Worm (Caenorhabditis elegans): Measurements from ENCODE around the gene F36G3.2.

F36G3.2 gene

DNA sequence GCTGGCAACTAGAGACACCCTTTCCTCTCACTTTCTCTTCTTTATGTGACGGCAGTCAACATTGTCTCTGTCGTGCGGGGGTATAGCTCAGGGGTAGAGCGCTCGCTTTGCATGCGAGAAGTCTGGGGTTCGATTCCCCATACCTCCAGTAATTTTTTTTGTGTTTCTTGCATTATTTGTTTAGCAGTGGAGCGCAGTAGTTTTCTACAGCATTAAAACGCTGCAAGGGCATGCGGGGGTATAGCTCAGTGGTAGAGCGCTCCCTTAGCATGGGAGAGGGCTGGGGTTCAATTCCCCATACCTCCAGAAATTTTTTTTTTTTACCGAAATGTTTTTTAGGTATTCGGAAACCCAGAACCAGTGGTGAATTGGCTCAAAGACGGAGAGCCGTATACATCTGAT lies 50.6 kb downstream of the F36G3.2 start (continued):
- TF ChIP-seq snpc-1.1 (tag; optimal IDR thresholded peaks at IDR 0.05; ENCODE audit: insufficient read depth), result peak; percentile 74
- peak; percentile 97 for TF ChIP-seq F57A8.1 (GFP tag; optimal IDR thresholded peaks at IDR 0.05)
